Fruit fly (Drosophila melanogaster): ENCODE results near the gene CG9953.

The CG9953 gene

DNA sequence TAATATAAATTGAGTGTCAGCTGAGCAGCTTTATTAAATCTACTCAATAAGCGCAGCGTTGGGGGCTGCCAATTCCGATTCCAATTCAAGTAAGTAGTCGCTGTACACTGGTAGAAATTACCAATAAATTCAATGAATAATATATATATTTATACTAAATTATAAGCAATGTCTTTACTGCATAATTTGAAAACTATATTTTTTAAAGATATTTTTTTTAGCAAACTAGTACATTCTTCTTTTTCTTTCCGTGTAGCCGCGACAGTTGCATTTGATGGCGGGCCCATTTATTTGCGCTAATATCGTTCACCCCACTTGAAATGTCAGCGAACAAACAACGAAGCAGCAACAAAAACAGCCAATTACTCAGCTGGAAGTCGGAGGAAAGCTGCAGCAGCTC lies 7.9 kb downstream of the CG9953 start (continued):
- TF ChIP-seq CG14667 (GFP tag; IDR thresholded peaks at IDR 0.05) = peak; percentile 52
- no peak for TF ChIP-seq eyg (GFP tag; optimal IDR thresholded peaks at IDR 0.05)
- TF ChIP-seq CG6254 (GFP tag; optimal IDR thresholded peaks at IDR 0.05) = peak; percentile 67
- TF ChIP-seq CG31441 (GFP tag; IDR thresholded peaks at IDR 0.05) = peak; percentile 71
- TF ChIP-seq tio (GFP tag; optimal IDR thresholded peaks at IDR 0.05) = peak; percentile 27
- peak; percentile 9 for TF ChIP-seq org-1 (GFP tag; optimal IDR thresholded peaks at IDR 0.05)
- TF ChIP-seq chm (GFP tag; IDR thresholded peaks at IDR 0.05) = 0 out of 2 replicates have a peak, but pooled peaks have one; percentile 51
- peak; percentile 43; the same call in 1 of the 2 replicates for TF ChIP-seq ssp (GFP tag; IDR thresholded peaks at IDR 0.05)
- TF ChIP-seq CG8359 (GFP tag; optimal IDR thresholded peaks at IDR 0.05; ENCODE audit: borderline replicate concordance) = peak; percentile 47
- peak; percentile 63 for TF ChIP-seq Xrp1 (GFP tag; IDR thresholded peaks at IDR 0.05)
- peak; percentile 36; the same call in 1 of the 2 replicates for TF ChIP-seq dimm (GFP tag; IDR thresholded peaks at IDR 0.05)
- TF ChIP-seq CG1529 (GFP tag; optimal IDR thresholded peaks at IDR 0.05) = no peak
- TF ChIP-seq CG33557 (GFP tag; optimal IDR thresholded peaks at IDR 0.05) = no peak
- peak; percentile 60 for TF ChIP-seq CG15269 (tag; optimal IDR thresholded peaks at IDR 0.05)
- no peak for TF ChIP-seq twi (tag; optimal IDR thresholded peaks at IDR 0.05)
- no peak for TF ChIP-seq Antp (GFP tag; optimal IDR thresholded peaks at IDR 0.05)
- TF ChIP-seq gsb-n (tag; optimal IDR thresholded peaks at IDR 0.05) = peak; percentile 53
- no peak for TF ChIP-seq gro (GFP tag; optimal IDR thresholded peaks at IDR 0.05)
- TF ChIP-seq CG4854 (GFP tag; optimal IDR thresholded peaks at IDR 0.05) = no peak
- peak in 1 of 3 experiments; percentile 51 for TF ChIP-seq lola (GFP tag; optimal IDR thresholded peaks at IDR 0.05)
- TF ChIP-seq dysf (GFP tag; IDR thresholded peaks at IDR 0.05) = peak; percentile 64; the same call in 2 of the 3 replicates
- peak; percentile 60 for TF ChIP-seq CG15601 (tag; optimal IDR thresholded peaks at IDR 0.05)
- TF ChIP-seq CG4404 (GFP tag; IDR thresholded peaks at IDR 0.05) = 0 out of 2 replicates have a peak, but pooled peaks have one; percentile 29
- peak; percentile 57 for TF ChIP-seq CG10267 (tag; optimal IDR thresholded peaks at IDR 0.05)
- TF ChIP-seq CG2129 (GFP tag; IDR thresholded peaks at IDR 0.05; ENCODE audit: partially characterized antibody) = no peak
- peak; percentile 39 for TF ChIP-seq CG12155 (GFP tag; optimal IDR thresholded peaks at IDR 0.05)
- TF ChIP-seq Med (GFP tag) = peak; percentile 43
- no peak for TF ChIP-seq CG16813 (GFP tag; IDR thresholded peaks at IDR 0.05; ENCODE audit: partially characterized antibody)
- peak; percentile 20 for TF ChIP-seq nom (GFP tag; optimal IDR thresholded peaks at IDR 0.05)
- TF ChIP-seq zf30C (GFP tag; optimal IDR thresholded peaks at IDR 0.05) = peak; percentile 36
- peak; percentile 44; the same call in 1 of the 2 replicates for TF ChIP-seq CG32532 (GFP tag; IDR thresholded peaks at IDR 0.05)
- TF ChIP-seq CG11696 (GFP tag; IDR thresholded peaks at IDR 0.05) = 0 out of 2 replicates have a peak, but pooled peaks have one; percentile 40
- peak; percentile 19 for TF ChIP-seq CG1233 (GFP tag; optimal IDR thresholded peaks at IDR 0.05)
- TF ChIP-seq CG14014 (GFP tag; IDR thresholded peaks at IDR 0.05) = peak; percentile 66
- TF ChIP-seq wor (GFP tag; IDR thresholded peaks at IDR 0.05) = peak; percentile 44
- TF ChIP-seq Awh (GFP tag; IDR thresholded peaks at IDR 0.05) = no peak; the same call in 1 of the 2 replicates
- 0 out of 2 replicates have a peak, but pooled peaks have one; percentile 24 for TF ChIP-seq CG32772 (GFP tag; IDR thresholded peaks at IDR 0.05)
- TF ChIP-seq CG5953 (GFP tag; IDR thresholded peaks at IDR 0.05) = peak; percentile 45
- no peak for TF ChIP-seq Deaf1 (tag; optimal IDR thresholded peaks at IDR 0.05)
- TF ChIP-seq chinmo (GFP tag; IDR thresholded peaks at IDR 0.05; ENCODE audit: partially characterized antibody) = no peak
- TF ChIP-seq CG6813 (GFP tag; optimal IDR thresholded peaks at IDR 0.05) = peak; percentile 53
- TF ChIP-seq otp (GFP tag; IDR thresholded peaks at IDR 0.05) = 0 out of 3 replicates have a peak, but pooled peaks have one; percentile 31
- peak; percentile 51; the same call in 2 of the 3 replicates for TF ChIP-seq CG17361 (GFP tag; IDR thresholded peaks at IDR 0.05)
- TF ChIP-seq CG12942 (GFP tag; optimal IDR thresholded peaks at IDR 0.05) = peak; percentile 2
- no peak; the same call in 1 of the 2 replicates for TF ChIP-seq GATAe (GFP tag; conservative IDR thresholded peaks at IDR 0.05)
- no peak for TF ChIP-seq CG15479 (GFP tag; optimal IDR thresholded peaks at IDR 0.05)
- no peak for TF ChIP-seq peb (GFP tag; IDR thresholded peaks at IDR 0.05)
- no peak for TF ChIP-seq Hand (GFP tag; optimal IDR thresholded peaks at IDR 0.05)
- peak; percentile 68 for TF ChIP-seq lab (GFP tag; optimal IDR thresholded peaks at IDR 0.05)
- TF ChIP-seq CG13624 (GFP tag; optimal IDR thresholded peaks at IDR 0.05) = no peak

Data from whole organism, embryonic.